Worm (Caenorhabditis elegans) whole organism, L4/young adult: ENCODE measurements around the gene daz-1.
A peak's percentile ranks its signal among the peaks of the same experiment; 100 is the strongest.

Experiments
- W03F9.2 ChIP-seq: fragments of 150-350 bp; optimal IDR thresholded peaks from 2 replicates; lab custom pipeline; 2014; ENCODE audit warnings: missing biosample characterization, missing genetic modification characterization
- dao-5 ChIP-seq: sonication (generic microtip); optimal IDR thresholded peaks from 2 replicates; lab custom pipeline; 2016; ENCODE audit warnings: missing genotype, missing genetic modification characterization, moderate library complexity, missing compliant biosample characterization
- him-1 ChIP-seq: sonication (generic microtip); optimal IDR thresholded peaks from 2 replicates; lab custom pipeline; 2016; ENCODE audit warnings: missing genotype, missing genetic modification reagents, missing genetic modification characterization, missing compliant biosample characterization

Gene daz-1

DNA sequence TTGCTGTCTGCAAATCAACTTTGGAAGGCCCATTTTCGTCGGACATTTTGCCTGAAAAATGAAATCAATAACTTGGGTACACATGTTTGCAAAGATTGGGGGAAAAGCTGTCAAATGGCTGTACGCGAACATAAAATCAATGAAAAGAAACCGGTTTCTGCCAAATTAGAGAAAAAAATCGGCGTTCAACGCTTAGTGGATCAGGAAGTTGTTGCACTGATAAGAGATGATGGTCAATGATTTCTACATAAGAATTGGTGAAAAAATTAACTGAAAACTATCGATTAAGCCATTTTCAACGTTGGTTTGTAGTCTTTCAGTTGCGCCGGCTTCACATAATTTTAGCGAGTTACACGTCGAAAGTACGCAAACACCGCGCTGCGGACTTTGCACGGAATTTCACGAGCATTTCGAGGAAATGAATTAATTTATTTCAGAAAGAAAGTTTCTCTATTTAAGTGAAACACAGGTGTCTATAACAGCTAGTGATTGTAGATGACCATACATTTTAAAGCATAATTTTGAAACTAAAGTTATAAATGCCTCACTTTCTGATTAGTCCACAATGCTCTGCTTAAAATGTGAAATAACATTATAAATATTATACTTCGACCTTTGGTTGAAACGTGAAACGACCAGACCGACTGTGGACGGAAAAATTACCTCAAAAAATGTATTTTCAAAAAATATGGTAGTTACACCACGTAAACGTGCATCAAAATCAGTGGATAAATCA lies 26.4 kb upstream of the daz-1 start, which contains the start of the genes F07F6.4 and F07F6.2:
Gene F07F6.4, minus strand, starts transcription at position 51 of the 736 bp plus-strand sequence.
Gene F07F6.2, plus strand, starts transcription at position 686 of the 736 bp plus-strand sequence.
- no peak for TF ChIP-seq dao-5 (tag; lab: Kevin White, UChicago)
- peak; percentile 6 for TF ChIP-seq W03F9.2 (tag; lab: Kevin White, UChicago)

DNA sequence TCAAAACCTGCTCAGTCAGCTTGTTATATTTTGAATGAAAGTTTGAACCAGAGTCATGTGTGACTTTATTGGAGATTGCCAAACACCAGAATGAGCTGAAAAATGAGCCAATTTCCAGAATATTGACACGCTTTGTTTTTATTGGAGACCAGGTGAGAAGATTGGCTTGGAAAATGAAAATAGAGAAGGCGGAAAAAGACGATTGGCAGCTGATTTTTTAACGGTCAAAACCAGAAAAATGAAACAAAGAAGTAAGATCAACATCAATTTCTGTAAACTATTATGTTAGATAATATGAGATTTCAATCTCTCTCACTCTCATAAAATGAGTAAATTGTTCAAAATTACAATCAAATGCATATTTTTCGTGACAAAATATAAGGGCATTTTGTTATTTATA lies 23.0 kb upstream of the daz-1 start, which contains the start of gene srx-114:
Gene srx-114, minus strand, starts transcription at position 101 of the 400 bp plus-strand sequence.
- no peak for TF ChIP-seq him-1 (tag; lab: Kevin White, UChicago)
- TF ChIP-seq dao-5 (tag; lab: Kevin White, UChicago): no peak
- TF ChIP-seq W03F9.2 (tag; lab: Kevin White, UChicago): no peak

ce11 chrII:5436833-5437232 lies 19.3 kb upstream of the daz-1 start, which contains the start of gene dct-5:
dct-5 (minus strand) TSS chrII:5436933.
- TF ChIP-seq dao-5 (tag; lab: Kevin White, UChicago): no peak

DNA sequence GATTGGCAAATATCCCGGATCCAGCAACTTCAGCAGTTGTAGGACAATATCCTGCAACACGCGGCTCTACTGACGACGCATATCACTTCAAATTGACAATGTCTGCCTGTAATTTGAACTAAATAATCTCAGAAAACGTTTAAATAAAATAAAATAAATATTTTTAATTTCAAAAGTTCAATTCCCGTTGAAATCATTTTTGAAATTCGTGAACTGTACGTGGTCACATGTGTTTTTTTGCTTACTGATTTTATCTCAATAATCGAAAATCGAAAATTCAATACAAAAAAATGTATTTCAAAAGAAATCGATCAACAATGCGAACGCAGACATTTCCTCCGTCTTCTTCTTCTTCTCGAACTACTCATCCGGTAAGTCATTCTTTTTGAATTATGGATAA lies 18.5 kb upstream of the daz-1 start, which contains the start of gene F07F6.1:
Gene F07F6.1, plus strand, starts transcription at position 301 of the 400 bp plus-strand sequence.
- TF ChIP-seq W03F9.2 (tag; lab: Kevin White, UChicago) (no peak), him-1 (tag; lab: Kevin White, UChicago) (no peak), dao-5 (tag; lab: Kevin White, UChicago) (no peak)

ce11 chrII:5446506-5446905 lies 9.6 kb upstream of the daz-1 start, which contains the start of gene nmr-1:
nmr-1 (minus strand) TSS chrII:5446606.
- TF ChIP-seq him-1 (tag; lab: Kevin White, UChicago): no peak
- TF ChIP-seq dao-5 (tag; lab: Kevin White, UChicago): no peak
- TF ChIP-seq W03F9.2 (tag; lab: Kevin White, UChicago): no peak

DNA sequence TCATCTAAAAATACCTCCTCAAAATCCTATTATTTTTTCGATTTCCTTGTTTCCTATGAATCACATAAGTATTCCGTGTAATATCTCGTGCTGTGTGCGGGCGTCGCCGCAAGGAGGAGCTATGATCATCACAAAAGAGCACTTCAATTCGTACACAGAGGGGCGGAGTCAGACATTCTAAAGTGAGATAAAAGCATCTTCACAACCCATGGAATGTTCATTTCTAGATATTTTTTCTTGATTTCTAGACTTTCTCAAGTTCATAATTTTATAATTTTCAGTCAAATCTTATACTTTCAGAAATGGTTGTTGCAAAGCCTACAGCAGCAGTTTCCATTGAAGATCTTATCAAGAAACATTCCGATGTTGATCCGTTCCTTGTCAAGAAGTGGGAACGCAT lies 8.7 kb upstream of the daz-1 start, which contains the start of gene cex-1:
Gene cex-1, plus strand, starts transcription at position 301 of the 400 bp plus-strand sequence.
- TF ChIP-seq dao-5 (tag; lab: Kevin White, UChicago) (no peak), him-1 (tag; lab: Kevin White, UChicago) (no peak), W03F9.2 (tag; lab: Kevin White, UChicago) (no peak)

ce11 chrII:5449219-5449618 lies 6.9 kb upstream of the daz-1 start:
- TF ChIP-seq dao-5 (tag; lab: Kevin White, UChicago): no peak
- TF ChIP-seq him-1 (tag; lab: Kevin White, UChicago): no peak

- TF ChIP-seq dao-5 (tag; lab: Kevin White, UChicago) (no peak), him-1 (tag; lab: Kevin White, UChicago) (no peak), W03F9.2 (tag; lab: Kevin White, UChicago) (no peak)
Measured at ce11 chrII:5449620-5450019, 6.5 kb upstream of the daz-1 start.

- no peak for TF ChIP-seq him-1 (tag; lab: Kevin White, UChicago)
- TF ChIP-seq dao-5 (tag; lab: Kevin White, UChicago): no peak
- no peak for TF ChIP-seq W03F9.2 (tag; lab: Kevin White, UChicago)
Measured at ce11 chrII:5451278-5451677, 4.8 kb upstream of the daz-1 start.

- no peak for TF ChIP-seq dao-5 (tag; lab: Kevin White, UChicago)
- no peak for TF ChIP-seq W03F9.2 (tag; lab: Kevin White, UChicago)
- no peak for TF ChIP-seq him-1 (tag; lab: Kevin White, UChicago)
Measured at ce11 chrII:5453547-5453946, 2.6 kb upstream of the daz-1 start, which contains the start of gene dhs-5. dhs-5 (plus strand) TSS chrII:5453847.

DNA sequence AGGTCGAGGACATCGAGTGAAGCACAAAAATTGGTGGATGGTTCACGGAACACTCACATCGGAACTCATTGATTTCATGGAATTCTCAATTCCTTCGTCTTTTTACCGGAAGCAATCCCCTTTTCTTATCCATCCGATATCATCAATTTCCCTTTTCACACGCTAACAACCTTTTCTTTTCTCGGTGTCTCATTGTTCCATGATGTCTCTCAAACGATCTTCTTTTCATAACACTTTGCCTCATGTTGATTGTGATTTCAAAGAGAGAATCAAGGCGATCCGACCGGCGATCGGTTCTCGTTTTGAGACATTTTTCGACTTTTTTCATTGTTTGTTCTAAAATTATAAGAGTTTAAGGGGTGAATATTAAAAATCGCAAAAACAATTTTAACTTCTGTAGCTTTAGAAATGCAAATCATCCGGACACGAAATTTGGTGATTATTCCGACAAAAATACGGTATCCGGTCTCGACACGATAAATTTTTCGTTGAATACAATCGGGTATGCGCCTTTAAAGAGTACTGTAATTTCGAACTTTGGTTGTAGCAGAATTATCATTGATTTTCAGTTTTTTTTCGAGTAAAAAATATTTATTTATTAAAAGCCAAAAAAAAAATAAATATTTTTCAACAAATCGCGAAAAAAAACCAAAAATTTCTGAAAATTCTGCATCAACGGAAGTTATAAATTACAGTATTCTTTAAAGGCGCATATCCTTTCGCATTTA lies 2.7 kb downstream of the daz-1 start:
- no peak for TF ChIP-seq him-1 (tag; lab: Kevin White, UChicago)
- no peak for TF ChIP-seq W03F9.2 (tag; lab: Kevin White, UChicago)
- no peak for TF ChIP-seq dao-5 (tag; lab: Kevin White, UChicago)

DNA sequence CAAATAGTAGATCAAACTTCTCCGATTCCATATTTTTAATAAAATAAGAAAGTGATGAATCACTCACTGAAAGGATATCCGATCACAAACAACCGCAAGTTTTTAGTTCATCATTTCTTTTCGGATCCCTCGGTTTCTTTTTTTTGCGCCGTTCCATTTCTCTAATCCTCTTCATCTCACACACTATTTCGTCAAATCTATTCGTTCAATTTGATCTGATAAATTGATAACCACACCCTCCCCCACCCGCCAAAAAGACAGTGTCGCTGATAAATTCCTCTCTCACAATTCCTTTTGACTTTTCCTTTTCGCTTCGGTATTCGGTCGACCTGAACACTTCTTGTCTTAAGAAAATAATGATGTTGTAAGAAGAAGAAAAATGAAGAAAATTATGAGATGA lies 3.4 kb downstream of the daz-1 start:
- TF ChIP-seq him-1 (tag; lab: Kevin White, UChicago): no peak
- no peak for TF ChIP-seq dao-5 (tag; lab: Kevin White, UChicago)
- TF ChIP-seq W03F9.2 (tag; lab: Kevin White, UChicago): no peak

- TF ChIP-seq W03F9.2 (tag; lab: Kevin White, UChicago) (no peak), dao-5 (tag; lab: Kevin White, UChicago) (no peak), him-1 (tag; lab: Kevin White, UChicago) (no peak)
Measured at ce11 chrII:5460911-5461310, 4.8 kb downstream of the daz-1 start.
